Fruit fly (Drosophila melanogaster): ENCODE data around the gene CG11878.

The CG11878 gene

DNA sequence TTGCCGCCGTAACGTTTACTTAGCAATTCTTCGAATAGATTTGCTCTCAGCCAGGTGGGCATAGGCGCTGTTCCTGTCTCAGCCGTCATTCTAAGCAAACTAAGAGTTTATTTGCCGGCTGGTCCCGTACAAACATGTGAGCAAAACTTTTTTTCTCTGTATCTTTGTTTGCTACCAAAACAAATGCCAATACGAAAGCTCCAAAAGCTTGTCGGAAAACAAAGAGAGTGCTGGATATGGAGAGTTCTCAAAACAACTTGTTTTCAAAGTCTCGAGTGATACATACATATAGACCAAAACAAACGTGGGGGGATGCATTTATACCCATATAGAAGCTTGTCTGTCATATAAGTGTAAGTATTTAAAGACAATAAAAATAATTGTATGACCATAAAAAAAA lies 42.4 kb downstream of the CG11878 start, which contains the start of gene CG10559:
CG10559 (minus strand) TSS at position 101 of the 400 bp plus-strand sequence.
- TF ChIP-seq sens (GFP tag), result peak; percentile 18
- TF ChIP-seq CG6791 (GFP tag; IDR thresholded peaks at IDR 0.05; ENCODE audit: partially characterized antibody), result no peak
- peak in 1 of 2 experiments; percentile 18 for TF ChIP-seq Trl (optimal IDR thresholded peaks at IDR 0.05)
- no peak for TF ChIP-seq Trl (GFP tag; optimal IDR thresholded peaks at IDR 0.05)
- TF ChIP-seq CG32532 (GFP tag; IDR thresholded peaks at IDR 0.05), result no peak
- peak; percentile 42 for TF ChIP-seq Med (GFP tag)
- no peak for TF ChIP-seq nom (GFP tag; optimal IDR thresholded peaks at IDR 0.05)
- TF ChIP-seq CG8924 (tag; optimal IDR thresholded peaks at IDR 0.05), result no peak
- TF ChIP-seq CG17328 (GFP tag; IDR thresholded peaks at IDR 0.05), result no peak
- no peak for TF ChIP-seq grn (GFP tag; optimal IDR thresholded peaks at IDR 0.05)
- TF ChIP-seq chinmo (GFP tag; IDR thresholded peaks at IDR 0.05; ENCODE audit: partially characterized antibody), result 0 out of 4 replicates have a peak, but pooled peaks have one; percentile 24
- no peak for TF ChIP-seq HHEX (GFP tag; optimal IDR thresholded peaks at IDR 0.05)
- peak; percentile 1 for TF ChIP-seq PHDP (tag; optimal IDR thresholded peaks at IDR 0.05)
- no peak for TF ChIP-seq Rx (GFP tag; IDR thresholded peaks at IDR 0.05)
- no peak for TF ChIP-seq CG8290 (GFP tag; optimal IDR thresholded peaks at IDR 0.05)
- TF ChIP-seq CG8290 (tag; optimal IDR thresholded peaks at IDR 0.05), result peak in 1 of 2 experiments; percentile 13
- peak; percentile 44 for TF ChIP-seq CG3163 (GFP tag; optimal IDR thresholded peaks at IDR 0.05)
- TF ChIP-seq tio (GFP tag; optimal IDR thresholded peaks at IDR 0.05), result no peak
- TF ChIP-seq tgo (GFP tag; IDR thresholded peaks at IDR 0.05), result no peak

DNA sequence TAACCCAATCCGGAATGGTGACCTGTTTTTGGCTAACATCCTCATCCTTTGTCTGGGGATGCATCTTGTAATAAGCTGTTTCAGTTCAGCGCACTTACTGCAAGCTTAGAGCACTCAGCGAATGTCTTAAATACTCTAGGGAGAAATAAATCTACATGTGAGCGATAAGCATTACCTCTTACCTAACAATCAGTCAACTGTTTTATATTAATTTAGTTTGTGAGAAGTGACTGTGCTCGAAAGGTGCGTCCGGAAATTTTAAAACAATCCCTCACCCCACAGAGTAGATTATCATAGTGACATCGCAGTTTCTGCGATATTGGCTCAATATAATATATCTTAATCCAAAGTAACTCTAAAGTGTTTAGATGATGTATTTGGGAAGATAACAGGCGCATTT lies 44.4 kb downstream of the CG11878 start, which contains the start of gene CG10553:
CG10553 (minus strand) TSS at position 101 of the 400 bp plus-strand sequence.
- TF ChIP-seq cad (GFP tag; optimal IDR thresholded peaks at IDR 0.05) (no peak), H15 (GFP tag; IDR thresholded peaks at IDR 0.05) (no peak), CG15269 (tag; optimal IDR thresholded peaks at IDR 0.05) (no peak), shn (GFP tag; optimal IDR thresholded peaks at IDR 0.05) (no peak), pb (GFP tag; optimal IDR thresholded peaks at IDR 0.05) (no peak)

DNA sequence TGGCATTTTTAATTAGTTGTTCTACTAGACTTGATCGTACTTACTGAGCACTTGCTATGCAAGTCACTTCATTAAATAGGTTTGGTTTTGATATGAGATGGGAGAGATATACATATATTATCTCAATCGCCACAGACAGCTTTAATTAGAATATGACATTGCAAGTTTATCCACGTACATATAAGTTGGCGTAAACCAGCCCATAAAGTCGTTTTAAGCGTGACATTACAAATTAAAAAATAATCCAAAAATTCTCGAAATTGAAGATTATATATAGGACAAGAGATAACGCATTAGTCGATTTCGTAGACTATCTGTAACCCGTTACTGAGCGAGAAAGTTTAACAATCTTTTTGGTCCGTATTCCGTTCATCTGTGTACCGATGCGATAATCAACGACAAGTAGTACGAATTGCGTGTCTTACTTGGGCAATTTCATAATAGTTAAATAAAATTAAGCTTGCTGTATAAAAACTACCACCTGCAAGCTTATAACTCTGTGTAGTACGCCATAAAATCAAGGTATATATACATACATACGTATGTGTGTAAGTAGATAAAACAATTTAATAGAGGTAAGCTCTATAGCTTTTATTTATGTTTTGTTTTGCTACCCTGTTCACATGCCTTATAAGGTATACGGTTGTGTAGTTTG lies 46.5 kb downstream of the CG11878 start, which contains the start of gene CG10560:
CG10560 (minus strand) TSS at position 51 of the 655 bp plus-strand sequence.
- TF ChIP-seq NfI (GFP tag; optimal IDR thresholded peaks at IDR 0.05), result no peak
- TF ChIP-seq CG18619 (GFP tag; optimal IDR thresholded peaks at IDR 0.05), result no peak
- TF ChIP-seq CG31365 (tag; optimal IDR thresholded peaks at IDR 0.05), result no peak
- no peak for TF ChIP-seq NC2α (GFP tag; optimal IDR thresholded peaks at IDR 0.05)
- TF ChIP-seq mirr (GFP tag; optimal IDR thresholded peaks at IDR 0.05), result peak; percentile 30
- TF ChIP-seq CG34376 (GFP tag; optimal IDR thresholded peaks at IDR 0.05), result peak; percentile 3
- TF ChIP-seq Lim3 (GFP tag; IDR thresholded peaks at IDR 0.05), result no peak
- TF ChIP-seq NFAT (GFP tag; IDR thresholded peaks at IDR 0.05), result no peak
- TF ChIP-seq sqz (GFP tag; optimal IDR thresholded peaks at IDR 0.05), result no peak
- peak; percentile 67 for TF ChIP-seq CG13894 (tag; optimal IDR thresholded peaks at IDR 0.05)
- TF ChIP-seq sug (tag; optimal IDR thresholded peaks at IDR 0.05), result peak; percentile 69
- no peak for TF ChIP-seq CG14965 (GFP tag; optimal IDR thresholded peaks at IDR 0.05; ENCODE audit: borderline replicate concordance)
- peak; percentile 43 for TF ChIP-seq CG2678 (tag; optimal IDR thresholded peaks at IDR 0.05)
- no peak for TF ChIP-seq shn (GFP tag; optimal IDR thresholded peaks at IDR 0.05)
- TF ChIP-seq br (optimal IDR thresholded peaks at IDR 0.05), result no peak
- TF ChIP-seq CG3281 (GFP tag; optimal IDR thresholded peaks at IDR 0.05), result peak; percentile 1
- TF ChIP-seq az2 (GFP tag; optimal IDR thresholded peaks at IDR 0.05), result no peak
- TF ChIP-seq sna (GFP tag; IDR thresholded peaks at IDR 0.05; ENCODE audit: partially characterized antibody), result no peak
- peak; percentile 20 for TF ChIP-seq CG12071 (GFP tag; optimal IDR thresholded peaks at IDR 0.05)
- TF ChIP-seq Poxn (GFP tag; IDR thresholded peaks at IDR 0.05), result no peak
- no peak for TF ChIP-seq zen (tag; optimal IDR thresholded peaks at IDR 0.05)
- no peak for TF ChIP-seq CG10543 (GFP tag; optimal IDR thresholded peaks at IDR 0.05)
- no peak for TF ChIP-seq dmrt11E (tag; optimal IDR thresholded peaks at IDR 0.05)
- no peak for TF ChIP-seq ab (GFP tag; optimal IDR thresholded peaks at IDR 0.05)
- no peak for TF ChIP-seq Dip3 (GFP tag; optimal IDR thresholded peaks at IDR 0.05)
- no peak for TF ChIP-seq CG6654 (GFP tag; optimal IDR thresholded peaks at IDR 0.05)
- no peak for TF ChIP-seq luna (GFP tag; optimal IDR thresholded peaks at IDR 0.05)
